Fruit fly (Drosophila melanogaster) whole organism, prepupa: ENCODE data around the gene BNIP3.
A peak's percentile ranks its signal among the peaks of the same experiment; 100 is the strongest.
"Not testable (repeated sequence)": the region's sequence is repeated elsewhere in the genome, so short reads cannot be mapped to it uniquely, and the experiment has no call there.

Experiments used
- Blimp-1 ChIP-seq: fragments of 200-800 bp; sonication (Bioruptor generic); optimal IDR thresholded peaks from 3 replicates; lab custom pipeline; 2017; ENCODE audit warnings: missing biosample characterization, missing genetic modification characterization, mild to moderate bottlenecking, moderate library complexity, missing genetic modification reagents
- CG11294 ChIP-seq: fragments of 200-800 bp; sonication (Bioruptor generic); IDR thresholded peaks from 2 replicates; pipeline ENCODE4 v1.3.6; 2022; ENCODE audit warnings: missing biosample characterization, missing genetic modification characterization
- CG11762 ChIP-seq: fragments of 200-800 bp; sonication (Bioruptor generic); optimal IDR thresholded peaks from 3 replicates; lab custom pipeline; 2016; ENCODE audit warnings: missing biosample characterization, missing genetic modification characterization; ENCODE audit not compliant: insufficient read depth
- CG1621 ChIP-seq: fragments of 200-800 bp; sonication (Bioruptor generic); optimal IDR thresholded peaks from 3 replicates; lab custom pipeline; 2018; ENCODE audit warnings: missing biosample characterization, mild to moderate bottlenecking, missing genetic modification characterization
- CG34406 ChIP-seq: fragments of 200-800 bp; sonication (Bioruptor generic); optimal IDR thresholded peaks from 3 replicates; lab custom pipeline; 2016; ENCODE audit warnings: missing biosample characterization, missing genetic modification characterization
- CG6163 ChIP-seq: fragments of 200-800 bp; sonication (Bioruptor generic); IDR thresholded peaks from 3 replicates; pipeline ENCODE4 v1.3.6; 2022; ENCODE audit warnings: missing biosample characterization, missing genetic modification characterization
- CG6808 ChIP-seq: fragments of 200-800 bp; sonication (Bioruptor generic); optimal IDR thresholded peaks from 3 replicates; lab custom pipeline; 2017; ENCODE audit warnings: missing biosample characterization, missing genetic modification characterization, mild to moderate bottlenecking, moderate library complexity, missing genetic modification reagents
- CG6854 ChIP-seq: fragments of 200-800 bp; sonication (Bioruptor generic); optimal IDR thresholded peaks from 2 replicates; lab custom pipeline; 2017; ENCODE audit warnings: missing biosample characterization, mild to moderate bottlenecking, missing genetic modification characterization
- CG9139 ChIP-seq: fragments of 200-800 bp; sonication (Bioruptor generic); optimal IDR thresholded peaks from 3 replicates; lab custom pipeline; 2017; ENCODE audit warnings: missing biosample characterization, mild to moderate bottlenecking, missing genetic modification characterization
- Eip75B ChIP-seq: fragments of 200-800 bp; sonication (Bioruptor generic); optimal IDR thresholded peaks from 3 replicates; lab custom pipeline; 2016; ENCODE audit warnings: missing biosample characterization, missing genetic modification characterization
- Eip78C ChIP-seq: fragments of 200-800 bp; sonication (Bioruptor generic); peaks from one replicate; lab custom pipeline; 2016; ENCODE audit warnings: missing biosample characterization, missing genetic modification characterization
- Eip93F ChIP-seq: fragments of 200-800 bp; sonication (Bioruptor generic); optimal IDR thresholded peaks from 2 replicates; lab custom pipeline; 2016; ENCODE audit warnings: missing biosample characterization, mild to moderate bottlenecking, missing genetic modification characterization
- Ets21C ChIP-seq: fragments of 200-800 bp; sonication (Bioruptor generic); optimal IDR thresholded peaks from 3 replicates; lab custom pipeline; 2016; ENCODE audit warnings: missing biosample characterization, missing genetic modification characterization
- Hr39 ChIP-seq: fragments of 200-800 bp; sonication (Bioruptor generic); optimal IDR thresholded peaks from 2 replicates; lab custom pipeline; 2016; ENCODE audit warnings: missing biosample characterization, missing genetic modification characterization
- Hr4 ChIP-seq: fragments of 200-800 bp; sonication (Bioruptor generic); optimal IDR thresholded peaks from 3 replicates; lab custom pipeline; 2016; ENCODE audit warnings: missing biosample characterization, missing genetic modification characterization
- Lpt ChIP-seq: fragments of 200-800 bp; sonication (Bioruptor generic); optimal IDR thresholded peaks from 3 replicates; lab custom pipeline; 2016; ENCODE audit warnings: missing biosample characterization, missing genetic modification characterization
- Met ChIP-seq: fragments of 200-800 bp; sonication (Bioruptor generic); optimal IDR thresholded peaks from 3 replicates; lab custom pipeline; 2016; ENCODE audit warnings: missing biosample characterization, missing genetic modification characterization
- Sox102F ChIP-seq: fragments of 200-800 bp; sonication (Bioruptor generic); optimal IDR thresholded peaks from 2 replicates; lab custom pipeline; 2016; ENCODE audit warnings: missing biosample characterization, mild to moderate bottlenecking, missing genetic modification characterization
- Sox14 ChIP-seq: fragments of 200-800 bp; sonication (Bioruptor generic); optimal IDR thresholded peaks from 3 replicates; lab custom pipeline; 2016; ENCODE audit warnings: missing biosample characterization, missing genetic modification characterization
- Sox15 ChIP-seq: fragments of 200-800 bp; sonication (Bioruptor generic); optimal IDR thresholded peaks from 3 replicates; lab custom pipeline; 2016; ENCODE audit warnings: missing biosample characterization, missing genetic modification characterization
- cyc ChIP-seq: fragments of 200-800 bp; sonication (Bioruptor generic); optimal IDR thresholded peaks from 3 replicates; lab custom pipeline; 2016; ENCODE audit warnings: missing biosample characterization, missing genetic modification characterization
- dsx ChIP-seq: fragments of 200-800 bp; optimal IDR thresholded peaks from 3 replicates; lab custom pipeline; 2019; ENCODE audit warnings: missing biosample characterization, mild to moderate bottlenecking, missing genetic modification characterization, moderate library complexity; ENCODE audit not compliant: poor library complexity, severe bottlenecking
- eg ChIP-seq: fragments of 200-800 bp; sonication (Bioruptor generic); IDR thresholded peaks from 3 replicates; pipeline ENCODE4 v1.3.6; 2022; ENCODE audit warnings: missing biosample characterization, missing genetic modification characterization
- fd59A ChIP-seq: fragments of 200-800 bp; sonication (Bioruptor generic); optimal IDR thresholded peaks from 2 replicates; lab custom pipeline; 2017; ENCODE audit warnings: missing biosample characterization, mild to moderate bottlenecking, missing genetic modification characterization, missing genetic modification reagents
- fd85E ChIP-seq: fragments of 200-800 bp; sonication (Bioruptor generic); optimal IDR thresholded peaks from 3 replicates; lab custom pipeline; 2016; ENCODE audit warnings: missing biosample characterization, missing genetic modification characterization
- fkh ChIP-seq: fragments of 200-800 bp; sonication (Bioruptor generic); optimal IDR thresholded peaks from 3 replicates; lab custom pipeline; 2017; ENCODE audit warnings: missing biosample characterization, mild to moderate bottlenecking, missing genetic modification characterization, moderate library complexity
- pdm3 ChIP-seq: fragments of 200-800 bp; sonication (Bioruptor generic); optimal IDR thresholded peaks from 3 replicates; lab custom pipeline; 2016; ENCODE audit warnings: missing biosample characterization, missing genetic modification characterization
- ss ChIP-seq, 2 experiments: fragments of 200-800 bp; sonication (Bioruptor generic); optimal IDR thresholded peaks; 2 replicates in 1 of 2; 3 replicates in 1 of 2; lab custom pipeline; 2017 to 2018; ENCODE audit warnings: mild to moderate bottlenecking in 2 of 2, missing biosample characterization in 2 of 2, missing genetic modification characterization in 2 of 2, moderate library complexity in 1 of 2
- vri ChIP-seq: fragments of 200-800 bp; sonication (Bioruptor generic); optimal IDR thresholded peaks from 3 replicates; lab custom pipeline; 2016; ENCODE audit warnings: missing biosample characterization, mild to moderate bottlenecking, missing genetic modification characterization

The BNIP3 gene

DNA sequence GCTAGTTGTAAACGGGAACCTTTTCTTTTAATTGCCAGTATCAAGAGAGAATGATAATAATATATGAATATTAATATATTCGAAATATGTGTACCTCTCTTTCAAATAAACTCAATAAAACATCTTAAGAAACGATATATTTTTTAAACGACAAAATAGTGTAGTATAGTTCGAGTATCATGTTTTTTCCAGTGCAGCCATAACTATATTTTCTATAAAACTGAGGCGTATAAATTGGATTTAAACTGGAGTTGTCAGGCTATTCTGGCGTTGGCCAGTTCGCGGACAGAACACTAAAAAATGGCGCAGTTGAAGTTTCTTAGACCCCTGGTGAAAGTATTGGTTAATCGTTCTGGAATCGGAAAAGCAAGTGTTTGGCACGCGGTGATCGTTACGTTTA, 15.3 kb downstream of the BNIP3 start, which contains the start of gene CG17637:
TSS of gene CG17637 (plus strand) at position 301 of the 400 bp plus-strand sequence.
- not testable (repeated sequence) for TF ChIP-seq dsx (GFP tag; lab: Kevin White, UChicago); Sox102F (GFP tag; lab: Kevin White, UChicago); CG6808

DNA sequence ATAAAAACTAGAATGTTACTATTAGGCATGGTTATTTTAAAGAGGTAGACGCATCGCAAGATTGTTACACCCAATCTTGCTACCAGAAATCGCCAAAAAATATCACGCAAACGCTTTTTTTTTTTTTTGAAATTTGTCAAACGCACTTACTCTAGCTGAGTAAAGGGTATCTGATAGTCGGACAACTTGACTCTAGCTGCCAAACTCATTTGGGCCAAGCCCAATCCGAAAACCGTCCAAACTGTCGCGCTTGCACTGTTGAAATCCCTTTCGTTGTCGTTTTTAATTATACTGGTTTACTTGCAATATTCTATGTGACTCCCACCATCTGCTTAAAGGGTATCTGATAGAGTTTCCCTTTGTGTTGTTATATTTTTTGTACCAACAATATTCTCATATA, 15.9 kb downstream of the BNIP3 start:
- no peak for TF ChIP-seq ss (GFP tag; optimal IDR thresholded peaks at IDR 0.05; lab: Kevin White, UChicago)
- TF ChIP-seq pdm3: no peak
- no peak for TF ChIP-seq fd85E (GFP tag; lab: Kevin White, UChicago)
- no peak for TF ChIP-seq fkh (GFP tag; lab: Kevin White, UChicago)
- no peak for TF ChIP-seq Eip93F (GFP tag; lab: Kevin White, UChicago)
- TF ChIP-seq CG1621 (tag; lab: Kevin White, UChicago): no peak
- no peak for TF ChIP-seq eg (GFP tag; lab: Robert Waterston, UW)
- no peak for TF ChIP-seq Sox15
- TF ChIP-seq Hr4 (GFP tag; lab: Kevin White, UChicago): no peak
- TF ChIP-seq Blimp-1: no peak
- no peak for TF ChIP-seq Hr39 (GFP tag; lab: Kevin White, UChicago)
- TF ChIP-seq, all 60 proteins: peak for 0

DNA sequence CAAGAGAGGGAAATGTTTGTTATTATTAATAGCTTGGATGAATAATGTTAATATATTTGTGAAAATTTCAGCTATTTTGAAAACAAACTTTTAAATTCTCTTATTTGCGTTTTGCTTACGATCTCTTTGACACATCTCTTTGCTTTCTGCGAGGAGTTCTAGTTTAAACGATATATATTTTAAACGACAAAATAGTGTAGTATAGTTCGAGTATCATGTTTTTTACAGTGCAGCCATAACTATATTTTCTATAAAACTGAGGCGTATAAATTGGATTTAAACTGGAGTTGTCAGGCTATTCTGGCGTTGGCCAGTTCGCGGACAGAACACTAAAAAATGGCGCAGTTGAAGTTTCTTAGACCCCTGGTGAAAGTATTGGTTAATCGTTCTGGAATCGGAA, 19.7 kb downstream of the BNIP3 start, which contains the start of gene CG18281:
TSS of gene CG18281 (plus strand) at position 301 of the 400 bp plus-strand sequence.
- TF ChIP-seq fd59A (GFP tag; lab: Kevin White, UChicago); CG6808; cyc: not testable (repeated sequence)

DNA sequence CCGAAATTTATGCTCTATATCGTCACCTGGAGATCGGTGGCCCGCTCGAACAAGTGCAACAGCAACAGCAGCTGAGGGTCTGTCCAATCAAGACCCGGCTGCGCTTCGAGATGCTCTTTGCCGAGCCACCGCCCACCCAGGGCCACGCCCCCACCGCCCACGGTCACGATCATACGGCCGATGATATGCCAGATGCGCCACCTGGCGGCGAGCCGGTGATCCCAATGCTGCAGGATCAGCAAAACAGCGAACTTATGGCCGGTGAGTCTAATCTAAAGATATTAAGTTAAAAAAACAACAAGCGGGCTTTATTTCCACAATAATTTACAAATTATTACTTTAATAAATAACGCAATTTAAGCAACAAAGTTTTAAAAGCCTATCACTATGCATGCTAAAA, 21.0 kb downstream of the BNIP3 start:
- no peak for TF ChIP-seq Lpt (GFP tag; lab: Kevin White, UChicago)
- TF ChIP-seq CG6163: no peak
- TF ChIP-seq CG6808: no peak
- no peak for TF ChIP-seq CG11294
- TF ChIP-seq Met (GFP tag; lab: Kevin White, UChicago): no peak
- TF ChIP-seq Ets21C (GFP tag; lab: Kevin White, UChicago): no peak
- TF ChIP-seq CG9139 (GFP tag; lab: Kevin White, UChicago): no peak

DNA sequence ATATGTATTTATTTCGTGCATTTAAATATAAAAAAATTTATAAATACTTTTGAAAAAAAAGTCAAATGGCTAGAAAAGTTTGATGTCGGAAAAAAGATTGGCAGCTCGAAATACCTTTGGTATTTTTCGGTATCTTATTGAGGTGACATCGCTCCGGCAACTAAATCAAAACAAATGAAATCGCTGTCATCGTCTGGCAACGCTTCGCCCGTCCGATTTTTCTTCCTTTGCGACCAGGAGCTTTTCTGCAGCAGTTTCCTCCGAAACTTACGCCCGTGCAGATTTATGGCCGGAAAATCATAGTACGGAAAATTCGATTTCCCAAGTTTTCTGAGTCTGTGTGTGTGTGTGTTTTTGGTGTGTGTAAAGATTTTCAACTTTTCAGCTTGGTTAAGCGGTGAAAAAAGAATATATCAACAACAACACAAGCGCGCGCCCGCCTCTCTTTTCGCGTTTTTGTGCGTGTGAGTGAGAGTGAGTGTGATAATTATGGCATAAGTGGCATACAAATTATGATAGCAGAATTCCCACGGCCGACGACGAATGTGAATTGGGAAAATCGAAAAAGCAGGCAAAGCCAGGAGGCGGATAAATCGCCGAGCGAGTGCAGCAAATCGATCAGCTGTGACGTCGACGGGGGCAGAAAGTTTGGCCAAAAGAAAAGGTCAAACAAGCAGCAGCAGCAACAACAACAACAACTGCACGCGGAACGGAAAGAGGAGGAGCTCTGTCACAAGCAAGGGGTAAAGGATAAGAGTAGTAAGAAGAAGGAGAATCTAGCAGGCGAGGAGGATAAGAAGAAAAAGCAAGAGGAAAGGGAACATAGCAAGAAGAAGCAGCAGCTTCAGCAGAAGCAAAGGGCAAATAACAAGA, 21.8 kb downstream of the BNIP3 start, which contains the start of gene CG32425:
TSS of gene CG32425 (plus strand) at position 200 of the 873 bp plus-strand sequence.
- peak; percentile 37 for TF ChIP-seq Eip78C
- TF ChIP-seq CG6808: peak; percentile 30
- TF ChIP-seq Hr4 (GFP tag; lab: Kevin White, UChicago): peak; percentile 12
- TF ChIP-seq fkh (GFP tag; lab: Kevin White, UChicago): peak; percentile 47
- TF ChIP-seq Sox14 (GFP tag; lab: Kevin White, UChicago): peak; percentile 8
- TF ChIP-seq CG34406: no peak
- TF ChIP-seq vri: peak; percentile 88
- no peak for TF ChIP-seq CG11762
- TF ChIP-seq Eip75B (GFP tag; lab: Kevin White, UChicago): peak; percentile 33
- peak; percentile 54 for TF ChIP-seq CG6854 (GFP tag; lab: Kevin White, UChicago)
- peak; percentile 94 for TF ChIP-seq CG1621 (tag; lab: Kevin White, UChicago)
